Worm (Caenorhabditis elegans) whole organism, L1 larva: ENCODE measurements around the gene M18.3.
A peak's percentile ranks its signal among the peaks of the same experiment; 100 is the strongest.

Experiments
- C04F5.9 ChIP-seq: sonication (generic microtip); optimal IDR thresholded peaks from 2 replicates; lab custom pipeline; 2016; ENCODE audit warnings: missing genetic modification characterization, missing compliant biosample characterization
- Y116A8C.19 ChIP-seq: sonication (generic microtip); optimal IDR thresholded peaks from 2 replicates; lab custom pipeline; 2016; ENCODE audit warnings: missing compliant biosample characterization, missing genetic modification characterization, borderline replicate concordance
- ama-1 ChIP-seq: fragments of 150-350 bp; optimal IDR thresholded peaks from 2 replicates; lab custom pipeline; 2014
- ceh-63 ChIP-seq: fragments of 200-800 bp; sonication (Bioruptor generic); optimal IDR thresholded peaks from 2 replicates; lab custom pipeline; 2018; ENCODE audit warnings: mild to moderate bottlenecking, missing genetic modification characterization, missing compliant biosample characterization
- ceh-82 ChIP-seq, 3 experiments: fragments of 150-350 bp in 1 of 3; sonication (generic microtip) in 2 of 3; optimal IDR thresholded peaks; 2 replicates each; lab custom pipeline; 2014 to 2017; ENCODE audit warnings: missing biosample characterization in 3 of 3, missing genetic modification characterization in 3 of 3
- ceh-88 ChIP-seq: fragments of 200-800 bp; sonication (Bioruptor generic); IDR thresholded peaks from 2 replicates; pipeline ENCODE4 v1.3.6; 2022; ENCODE audit warnings: missing genetic modification characterization, missing compliant biosample characterization
- ceh-90 ChIP-seq: sonication (generic microtip); optimal IDR thresholded peaks from 2 replicates; lab custom pipeline; 2016; ENCODE audit warnings: missing genetic modification characterization, missing compliant biosample characterization
- dpl-1 ChIP-seq, 3 experiments: fragments of 150-350 bp in 2 of 3; sonication (generic microtip) in 1 of 3; optimal IDR thresholded peaks; 2 replicates each; lab custom pipeline; 2014 to 2017; ENCODE audit warnings: missing biosample characterization in 3 of 3, missing genetic modification characterization in 3 of 3, missing genetic modification reagents in 3 of 3
- dsc-1 ChIP-seq: sonication (generic microtip); optimal IDR thresholded peaks from 2 replicates; lab custom pipeline; 2016; ENCODE audit warnings: mild to moderate bottlenecking, missing genetic modification characterization, missing compliant biosample characterization
- efl-1 ChIP-seq, 4 experiments: fragments of 150-350 bp; optimal IDR thresholded peaks in 3 of 4; peaks in 1 of 4; 1 replicate in 1 of 4; 2 replicates in 3 of 4; lab custom pipeline; 2014; ENCODE audit warnings: missing biosample characterization in 2 of 4, missing genetic modification characterization in 2 of 4, missing genetic modification reagents in 2 of 4
- elt-3 ChIP-seq, 6 experiments: fragments of 150-350 bp in 1 of 6; sonication (generic microtip); optimal IDR thresholded peaks; 2 replicates each; lab custom pipeline; 2017 to 2018; ENCODE audit warnings: missing biosample characterization in 6 of 6, missing genetic modification characterization in 6 of 6, inconsistent platforms in 1 of 6
- ets-5 ChIP-seq: fragments of 200-800 bp; sonication (Bioruptor generic); IDR thresholded peaks from 2 replicates; pipeline ENCODE4 v1.3.6; 2022; ENCODE audit warnings: missing genetic modification characterization, missing compliant biosample characterization
- fkh-10 ChIP-seq: sonication (generic microtip); optimal IDR thresholded peaks from 2 replicates; lab custom pipeline; 2017; ENCODE audit warnings: missing biosample characterization, missing genetic modification reagents, missing genetic modification characterization
- fkh-4 ChIP-seq: sonication (generic microtip); optimal IDR thresholded peaks from 2 replicates; lab custom pipeline; 2016; ENCODE audit warnings: missing compliant biosample characterization, missing genetic modification characterization, borderline replicate concordance
- fkh-8 ChIP-seq: sonication (generic microtip); optimal IDR thresholded peaks from 2 replicates; lab custom pipeline; 2016; ENCODE audit warnings: mild to moderate bottlenecking, missing genetic modification characterization, missing compliant biosample characterization
- grh-1 ChIP-seq: fragments of 200-800 bp; sonication (Bioruptor generic); IDR thresholded peaks from 2 replicates; pipeline ENCODE4 v1.3.6; 2022; ENCODE audit warnings: missing genetic modification reagents, missing genetic modification characterization, missing compliant biosample characterization
- irx-1 ChIP-seq: sonication (generic microtip); optimal IDR thresholded peaks from 2 replicates; lab custom pipeline; 2016; ENCODE audit warnings: missing genetic modification characterization, missing compliant biosample characterization
- isw-1 ChIP-seq: fragments of 200-800 bp; sonication (Bioruptor generic); IDR thresholded peaks from 2 replicates; pipeline ENCODE4 v1.3.6; 2022; ENCODE audit warnings: missing genetic modification characterization, missing compliant biosample characterization
- jun-1 ChIP-seq: fragments of 150-350 bp; optimal IDR thresholded peaks from 2 replicates; lab custom pipeline; 2014; ENCODE audit warnings: missing biosample characterization, missing genetic modification reagents, missing genetic modification characterization
- lin-14 ChIP-seq: fragments of 200-800 bp; sonication (Bioruptor generic); optimal IDR thresholded peaks from 2 replicates; lab custom pipeline; 2018; ENCODE audit warnings: mild to moderate bottlenecking, missing genetic modification characterization, moderate library complexity, missing compliant biosample characterization
- lin-15B ChIP-seq: fragments of 150-350 bp; sonication (generic microtip); optimal IDR thresholded peaks from 3 replicates; lab custom pipeline; 2014; ENCODE audit warnings: missing biosample characterization, missing genetic modification characterization
- lin-35 ChIP-seq, 2 experiments: fragments of 150-350 bp; optimal IDR thresholded peaks; 2 replicates each; lab custom pipeline; 2014; ENCODE audit warnings: missing biosample characterization in 2 of 2, missing genetic modification characterization in 2 of 2, missing genetic modification reagents in 2 of 2
- lin-39 ChIP-seq: fragments of 150-350 bp; optimal IDR thresholded peaks from 2 replicates; lab custom pipeline; 2014; ENCODE audit warnings: missing biosample characterization, missing genetic modification reagents, missing genetic modification characterization
- lsy-2 ChIP-seq, 2 experiments: fragments of 150-350 bp; optimal IDR thresholded peaks; 2 replicates each; lab custom pipeline; 2014; ENCODE audit warnings: missing biosample characterization in 2 of 2, missing genetic modification characterization in 2 of 2
- mab-9 ChIP-seq: fragments of 200-800 bp; sonication (Bioruptor generic); IDR thresholded peaks from 2 replicates; pipeline ENCODE4 v1.3.6; 2022; ENCODE audit warnings: missing genetic modification reagents, missing genetic modification characterization, missing compliant biosample characterization
- mdl-1 ChIP-seq, 2 experiments: fragments of 150-350 bp; optimal IDR thresholded peaks; 2 replicates each; lab custom pipeline; 2014 to 2017; ENCODE audit warnings: missing biosample characterization in 2 of 2, missing genetic modification characterization in 2 of 2, inconsistent platforms in 1 of 2
- nhr-12 ChIP-seq: sonication (generic microtip); optimal IDR thresholded peaks from 2 replicates; lab custom pipeline; 2017; ENCODE audit warnings: missing biosample characterization, missing genetic modification characterization
- nhr-20 ChIP-seq: sonication (generic microtip); optimal IDR thresholded peaks from 2 replicates; lab custom pipeline; 2016; ENCODE audit warnings: mild to moderate bottlenecking, missing genetic modification characterization, missing compliant biosample characterization
- nhr-77 ChIP-seq: fragments of 150-350 bp; optimal IDR thresholded peaks from 2 replicates; lab custom pipeline; 2014; ENCODE audit warnings: missing biosample characterization, missing genetic modification characterization
- nhr-85 ChIP-seq: sonication (generic microtip); peaks from one replicate; lab custom pipeline; 2016; ENCODE audit warnings: missing genetic modification characterization, inconsistent platforms, missing compliant biosample characterization
- pag-3 ChIP-seq: sonication (generic microtip); optimal IDR thresholded peaks from 2 replicates; lab custom pipeline; 2017; ENCODE audit warnings: missing genetic modification characterization, mild to moderate bottlenecking, missing compliant biosample characterization, antibody characterized with exemption, borderline replicate concordance; ENCODE audit not compliant: insufficient read depth
- pax-3 ChIP-seq: fragments of 200-800 bp; sonication (Bioruptor generic); optimal IDR thresholded peaks from 2 replicates; lab custom pipeline; 2018; ENCODE audit warnings: mild to moderate bottlenecking, missing genetic modification characterization, moderate library complexity, missing compliant biosample characterization
- pqm-1 ChIP-seq: sonication (generic microtip); optimal IDR thresholded peaks from 3 replicates; lab custom pipeline; 2017; ENCODE audit warnings: missing biosample characterization, missing genetic modification characterization
- skn-1 ChIP-seq: fragments of 150-350 bp; optimal IDR thresholded peaks from 2 replicates; lab custom pipeline; 2014; ENCODE audit warnings: missing biosample characterization, missing genetic modification characterization
- sox-4 ChIP-seq: sonication (generic microtip); optimal IDR thresholded peaks from 2 replicates; lab custom pipeline; 2016; ENCODE audit warnings: missing genetic modification characterization, missing compliant biosample characterization
- sptf-1 ChIP-seq: fragments of 150-350 bp; optimal IDR thresholded peaks from 2 replicates; lab custom pipeline; 2014; ENCODE audit warnings: missing biosample characterization, missing genetic modification characterization
- swsn-7 ChIP-seq: sonication (generic microtip); optimal IDR thresholded peaks from 2 replicates; lab custom pipeline; 2016; ENCODE audit warnings: missing genetic modification characterization, missing compliant biosample characterization
- tbx-2 ChIP-seq: sonication (generic microtip); optimal IDR thresholded peaks from 2 replicates; lab custom pipeline; 2016; ENCODE audit warnings: missing genetic modification characterization, missing compliant biosample characterization
- tlp-1 ChIP-seq: fragments of 150-350 bp; optimal IDR thresholded peaks from 2 replicates; lab custom pipeline; 2014; ENCODE audit warnings: missing biosample characterization, missing genetic modification characterization
- unc-98 ChIP-seq: fragments of 200-800 bp; sonication (Bioruptor generic); IDR thresholded peaks from 2 replicates; pipeline ENCODE4 v1.3.6; 2022; ENCODE audit warnings: missing genetic modification characterization, missing compliant biosample characterization
- vab-15 ChIP-seq: sonication (generic microtip); optimal IDR thresholded peaks from 2 replicates; lab custom pipeline; 2017; ENCODE audit warnings: missing genotype, mild to moderate bottlenecking, missing genetic modification characterization, missing compliant biosample characterization
- xbp-1 ChIP-seq: sonication (generic microtip); optimal IDR thresholded peaks from 2 replicates; lab custom pipeline; 2016; ENCODE audit warnings: missing genetic modification characterization, missing compliant biosample characterization
- zip-4 ChIP-seq: fragments of 200-800 bp; sonication (Bioruptor generic); optimal IDR thresholded peaks from 2 replicates; lab custom pipeline; 2018; ENCODE audit warnings: mild to moderate bottlenecking, missing genetic modification characterization, moderate library complexity, missing compliant biosample characterization
- ztf-11 ChIP-seq, 2 experiments: sonication (generic microtip); optimal IDR thresholded peaks; 2 replicates each; lab custom pipeline; 2016 to 2017; ENCODE audit warnings: missing genetic modification characterization in 2 of 2, missing biosample characterization in 1 of 2, missing compliant biosample characterization in 1 of 2

The M18.3 gene

DNA sequence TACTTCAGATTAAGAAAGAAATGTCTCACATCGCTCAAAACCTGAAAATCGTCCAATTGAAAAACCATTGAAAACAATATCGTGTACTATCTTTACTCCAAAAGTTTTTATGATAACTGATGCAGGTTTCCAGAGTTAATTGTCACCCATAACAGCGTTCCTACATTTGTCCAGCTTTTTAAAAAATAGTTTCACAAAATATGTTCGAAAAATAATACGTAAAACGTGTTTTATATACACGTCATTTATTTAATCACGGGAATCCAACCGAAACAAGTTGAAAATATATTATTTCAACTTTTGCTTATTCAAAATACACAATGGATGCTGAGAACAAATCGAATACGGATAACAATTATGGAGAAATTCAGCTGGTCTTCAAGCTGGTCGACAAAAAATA, 30.2 kb upstream of the M18.3 start, which contains the start of gene K08E4.7:
Gene K08E4.7, plus strand, starts transcription at position 301 of the 400 bp plus-strand sequence.
- TF ChIP-seq tlp-1 (tag; lab: Kevin White, UChicago): no peak
- no peak for TF ChIP-seq C04F5.9 (tag; lab: Kevin White, UChicago)
- no peak for TF ChIP-seq Y116A8C.19 (tag; lab: Kevin White, UChicago)
- no peak for TF ChIP-seq elt-3 (tag; optimal IDR thresholded peaks at IDR 0.05; lab: Kevin White, UChicago)
- no peak for TF ChIP-seq xbp-1 (tag; lab: Kevin White, UChicago)
- no peak for TF ChIP-seq nhr-20 (tag; lab: Kevin White, UChicago)
- no peak for TF ChIP-seq ceh-90 (tag; lab: Kevin White, UChicago)
- TF ChIP-seq vab-15 (tag; lab: Kevin White, UChicago): no peak
- no peak for TF ChIP-seq pag-3
- no peak for TF ChIP-seq nhr-85 (tag; lab: Kevin White, UChicago)
- TF ChIP-seq sptf-1: no peak
- TF ChIP-seq lin-35 (GFP tag; optimal IDR thresholded peaks at IDR 0.05; lab: Kevin White, UChicago): no peak
- no peak for TF ChIP-seq nhr-12
- TF ChIP-seq ceh-82 (tag; optimal IDR thresholded peaks at IDR 0.05; lab: Kevin White, UChicago): no peak
- no peak for TF ChIP-seq zip-4 (GFP tag; lab: Kevin White, UChicago)
- no peak for TF ChIP-seq ceh-88 (GFP tag; lab: Robert Waterston, UW)
- no peak for TF ChIP-seq fkh-4 (tag; lab: Kevin White, UChicago)
- no peak for TF ChIP-seq pqm-1 (tag; lab: Kevin White, UChicago)

DNA sequence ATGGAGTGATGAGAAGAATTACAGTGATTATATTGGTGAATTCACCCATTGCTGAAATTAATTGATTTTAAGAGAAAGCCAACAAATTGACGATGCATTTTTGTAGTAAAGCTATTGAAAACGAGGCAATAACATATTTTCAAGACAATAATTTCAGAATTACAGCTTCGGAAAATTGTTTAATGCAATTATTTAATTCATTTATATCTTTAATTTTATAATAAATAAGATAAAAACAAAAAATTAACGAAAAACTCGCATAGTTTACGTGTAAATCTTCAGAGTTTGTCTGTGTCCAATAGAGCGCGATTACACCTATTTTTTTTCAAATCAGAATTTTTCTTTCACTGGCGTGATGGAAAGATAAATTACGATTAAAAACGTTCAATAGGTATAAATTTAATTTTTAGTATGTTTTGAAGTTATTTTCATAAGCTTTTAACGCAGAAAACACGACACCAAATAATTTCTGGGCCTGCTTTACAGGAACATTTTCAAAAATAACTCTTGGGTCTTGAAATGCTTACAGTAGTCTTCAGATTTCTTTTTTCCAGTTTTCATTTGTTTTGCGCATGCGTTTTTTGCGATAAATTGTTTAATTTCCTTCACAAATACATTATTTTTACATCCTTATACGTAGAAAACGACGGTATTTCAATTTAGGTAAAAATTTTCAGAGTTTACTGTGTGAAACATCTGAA, 27.4 kb upstream of the M18.3 start, which contains the start of gene tmed-1:
Gene tmed-1, minus strand, starts transcription at position 51 of the 701 bp plus-strand sequence.
- TF ChIP-seq dpl-1 (GFP tag; optimal IDR thresholded peaks at IDR 0.05; lab: Kevin White, UChicago) (peak in 1 of 3 experiments; percentile 45), dsc-1 (tag; lab: Kevin White, UChicago) (no peak), lin-35 (GFP tag; optimal IDR thresholded peaks at IDR 0.05; lab: Kevin White, UChicago) (peak in 1 of 2 experiments; percentile 3), isw-1 (GFP tag; lab: Robert Waterston, UW) (no peak), lin-15B (tag; lab: Kevin White, UChicago) (no peak), lin-39 (no peak), grh-1 (GFP tag; lab: Robert Waterston, UW) (no peak), ama-1 (lab: Kevin White, UChicago) (no peak), lsy-2 (tag; optimal IDR thresholded peaks at IDR 0.05; lab: Kevin White, UChicago) (peak in 1 of 2 experiments; percentile 24), efl-1 (optimal IDR thresholded peaks at IDR 0.05; lab: Kevin White, UChicago) (no peak), efl-1 (GFP tag; optimal IDR thresholded peaks at IDR 0.05 in 1 of 2; lab: Kevin White, UChicago) (peak in 1 of 2 experiments; percentile 26)

DNA sequence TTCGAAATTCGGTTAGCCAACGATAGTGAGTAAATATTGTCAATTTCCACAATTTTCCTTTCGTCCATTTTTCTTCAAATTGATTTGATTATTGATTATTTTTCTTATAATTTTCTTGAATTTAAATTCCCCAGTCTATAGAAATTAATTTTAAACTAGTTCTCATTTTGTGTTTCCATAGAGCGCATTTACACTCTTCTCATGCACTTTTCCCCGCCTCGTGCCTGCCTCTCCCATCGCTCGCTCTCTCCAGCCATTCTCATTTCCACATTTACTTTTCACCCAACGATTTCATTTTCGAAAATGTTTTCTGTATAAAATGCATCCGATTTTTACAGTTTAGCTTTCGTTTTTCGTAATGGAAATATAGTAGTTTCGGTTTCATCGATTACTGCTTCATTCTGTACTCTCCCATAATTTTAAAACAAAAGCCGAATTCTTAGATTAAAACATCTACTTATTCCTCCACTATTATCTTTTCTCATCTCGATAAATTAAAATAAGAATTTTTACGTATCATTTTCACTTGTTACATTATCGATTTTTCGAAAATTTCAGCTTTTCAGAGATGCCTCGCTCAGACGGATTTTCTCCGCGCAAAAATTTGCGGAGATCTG, 26.6 kb upstream of the M18.3 start, which contains the start of gene lex-1:
Gene lex-1, plus strand, starts transcription at position 567 of the 617 bp plus-strand sequence.
- TF ChIP-seq efl-1 (optimal IDR thresholded peaks at IDR 0.05; lab: Kevin White, UChicago) (peak; percentile 18 to 79), efl-1 (GFP tag; optimal IDR thresholded peaks at IDR 0.05 in 1 of 2; lab: Kevin White, UChicago) (peak; percentile 85 to 98), nhr-77 (tag; lab: Kevin White, UChicago) (no peak), lin-14 (peak; percentile 40), jun-1 (tag; lab: Kevin White, UChicago) (no peak), tlp-1 (tag; lab: Kevin White, UChicago) (no peak), nhr-20 (tag; lab: Kevin White, UChicago) (peak; percentile 38), dsc-1 (tag; lab: Kevin White, UChicago) (no peak), dpl-1 (GFP tag; optimal IDR thresholded peaks at IDR 0.05; lab: Kevin White, UChicago) (peak; percentile 61 to 86 (median 80)), skn-1 (tag; lab: Kevin White, UChicago) (peak; percentile 37), mdl-1 (tag; optimal IDR thresholded peaks at IDR 0.05; lab: Kevin White, UChicago) (peak in 1 of 2 experiments; percentile 76), mab-9 (no peak), fkh-10 (GFP tag; lab: Kevin White, UChicago) (no peak), pqm-1 (tag; lab: Kevin White, UChicago) (no peak), lsy-2 (tag; optimal IDR thresholded peaks at IDR 0.05; lab: Kevin White, UChicago) (peak; percentile 29 to 72), isw-1 (GFP tag; lab: Robert Waterston, UW) (no peak), sox-4 (tag; lab: Kevin White, UChicago) (no peak), irx-1 (tag; lab: Kevin White, UChicago) (no peak), ets-5 (GFP tag; lab: Robert Waterston, UW) (no peak), ztf-11 (tag; optimal IDR thresholded peaks at IDR 0.05; lab: Kevin White, UChicago) (no peak), Y116A8C.19 (tag; lab: Kevin White, UChicago) (no peak), tbx-2 (tag; lab: Kevin White, UChicago) (peak; percentile 4), ceh-63 (GFP tag; lab: Kevin White, UChicago) (no peak), pax-3 (no peak), fkh-8 (tag; lab: Kevin White, UChicago) (peak; percentile 21), unc-98 (GFP tag; lab: Robert Waterston, UW) (no peak), elt-3 (tag; optimal IDR thresholded peaks at IDR 0.05; lab: Kevin White, UChicago) (no peak), swsn-7 (tag; lab: Kevin White, UChicago) (peak; percentile 3), vab-15 (tag; lab: Kevin White, UChicago) (no peak)
